Worm (Caenorhabditis elegans): Measurements from ENCODE around the gene hip-1.
A peak's percentile ranks its signal among the peaks of the same experiment; 100 is the strongest.

Gene hip-1

DNA sequence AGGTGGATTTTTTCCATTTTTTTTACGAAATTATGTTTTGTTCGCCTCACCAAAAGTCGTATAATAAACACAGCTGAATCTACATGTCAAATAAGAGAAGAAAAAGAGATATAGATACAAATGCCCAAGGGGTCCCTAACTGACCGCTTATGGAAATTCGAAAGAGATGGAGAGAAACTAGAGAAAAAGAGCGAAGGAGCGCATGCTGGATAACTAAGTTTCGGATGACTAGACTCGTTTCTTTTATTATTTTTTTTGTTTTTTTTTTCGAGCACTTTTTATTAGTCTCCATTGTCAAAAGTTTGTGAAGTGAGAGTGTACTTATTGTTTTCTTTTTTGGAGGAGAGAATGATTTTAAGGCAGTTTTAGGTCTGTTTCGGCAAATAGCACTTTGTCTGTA lies 15.4 kb upstream of the hip-1 start:
- no peak for TF ChIP-seq ztf-11 (tag; optimal IDR thresholded peaks at IDR 0.05)
- peak; percentile 91 for TF ChIP-seq ces-1 (GFP tag; optimal IDR thresholded peaks at IDR 0.05)

DNA sequence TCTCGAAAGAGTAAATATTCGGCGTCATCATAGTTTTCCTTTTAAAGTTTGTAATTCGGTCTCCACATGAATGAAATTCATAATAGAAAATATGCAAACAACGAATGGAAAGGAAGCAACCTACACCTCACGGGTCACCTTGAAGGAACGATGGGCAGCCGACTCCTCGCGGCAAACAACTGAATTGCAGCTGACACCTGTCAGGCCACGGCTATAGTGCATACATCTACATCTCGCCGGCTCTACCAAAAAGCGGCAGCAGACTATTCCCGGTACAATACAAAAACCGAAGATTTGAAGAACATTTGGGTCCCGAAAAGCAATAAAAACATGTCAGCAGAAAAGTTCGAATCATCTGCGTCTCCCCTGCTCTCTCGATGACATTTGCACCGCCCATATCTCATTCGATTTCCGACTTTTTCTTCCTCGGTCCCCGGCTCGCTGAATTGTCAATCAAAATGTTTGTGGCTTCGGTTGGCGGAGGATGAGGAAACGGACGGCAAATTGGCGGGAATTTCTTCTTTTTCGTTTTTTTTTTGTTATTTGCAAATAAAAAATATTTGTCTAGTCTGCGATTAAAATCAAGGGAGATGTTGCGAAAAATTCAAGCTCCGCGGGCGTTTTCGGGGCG lies 13.6 kb upstream of the hip-1 start:
- TF ChIP-seq unc-120 (tag; optimal IDR thresholded peaks at IDR 0.05; ENCODE audit: poor library complexity, severe bottlenecking) (peak; percentile 53), ces-1 (GFP tag; optimal IDR thresholded peaks at IDR 0.05) (peak; percentile 74), ceh-83 (GFP tag; optimal IDR thresholded peaks at IDR 0.05) (no peak), unc-62 (GFP tag; optimal IDR thresholded peaks at IDR 0.05) (peak; percentile 85), hlh-1 (tag; optimal IDR thresholded peaks at IDR 0.05) (peak; percentile 34)

DNA sequence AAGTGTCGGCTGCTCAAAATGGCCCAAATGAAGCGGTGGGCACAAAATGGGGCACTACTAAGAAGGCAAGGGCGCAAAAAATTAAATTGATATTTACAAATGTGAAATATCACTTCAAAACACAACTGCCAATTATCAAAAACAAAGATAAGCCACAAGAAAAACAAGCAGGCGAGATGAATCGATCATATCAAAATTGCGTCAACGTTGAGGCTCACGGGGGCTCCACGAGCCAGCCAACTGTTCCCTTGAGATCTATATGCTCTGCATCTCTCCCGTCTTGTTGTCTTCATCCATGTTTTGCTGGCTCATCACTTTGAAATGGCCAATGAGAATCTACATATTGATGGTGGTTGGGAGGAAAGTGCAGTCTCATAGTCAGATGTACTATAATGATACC lies 12.9 kb upstream of the hip-1 start:
- TF ChIP-seq bed-3 (GFP tag; optimal IDR thresholded peaks at IDR 0.05): no peak
- peak; percentile 23 for TF ChIP-seq unc-62 (GFP tag; optimal IDR thresholded peaks at IDR 0.05)
- TF ChIP-seq hlh-1 (tag; optimal IDR thresholded peaks at IDR 0.05): peak; percentile 71
- no peak for TF ChIP-seq nhr-28 (tag; optimal IDR thresholded peaks at IDR 0.05)
- no peak for TF ChIP-seq sptf-1 (tag; optimal IDR thresholded peaks at IDR 0.05)
- no peak for TF ChIP-seq lin-13 (tag; optimal IDR thresholded peaks at IDR 0.05)
- TF ChIP-seq cnd-1 (tag; optimal IDR thresholded peaks at IDR 0.05): no peak
- no peak for TF ChIP-seq nhr-12 (tag; optimal IDR thresholded peaks at IDR 0.05)
- TF ChIP-seq unc-120 (tag; optimal IDR thresholded peaks at IDR 0.05; ENCODE audit: poor library complexity, severe bottlenecking): no peak

- TF ChIP-seq nhr-76 (tag; optimal IDR thresholded peaks at IDR 0.05) (no peak), snpc-4 (tag; optimal IDR thresholded peaks at IDR 0.05) (no peak), tbx-8 (GFP tag; optimal IDR thresholded peaks at IDR 0.05) (no peak), flh-1 (GFP tag; optimal IDR thresholded peaks at IDR 0.05) (no peak), ces-1 (GFP tag; optimal IDR thresholded peaks at IDR 0.05) (peak; percentile 38), lin-32 (GFP tag; optimal IDR thresholded peaks at IDR 0.05) (no peak)
Measured at ce11 chrIII:13633826-13634225, 11.5 kb upstream of the hip-1 start.

ce11 chrIII:13630708-13631107 lies 8.4 kb upstream of the hip-1 start, which contains the start of gene arrd-17:
TSS of gene arrd-17 (minus strand) at chrIII:13630808.
- TF ChIP-seq zip-8 (tag; optimal IDR thresholded peaks at IDR 0.05): no peak

- no peak for TF ChIP-seq pha-4 (tag; optimal IDR thresholded peaks at IDR 0.05)
- no peak for TF ChIP-seq mls-2 (tag; optimal IDR thresholded peaks at IDR 0.05)
- TF ChIP-seq hlh-1 (tag; optimal IDR thresholded peaks at IDR 0.05): no peak
- TF ChIP-seq flh-1 (GFP tag; optimal IDR thresholded peaks at IDR 0.05): no peak
Measured at ce11 chrIII:13626692-13627091, 4.4 kb upstream of the hip-1 start, which contains the start of gene T12D8.5. TSS of gene T12D8.5 (minus strand) at chrIII:13626786.

ce11 chrIII:13625650-13626430 lies 3.5 kb upstream of the hip-1 start:
- TF ChIP-seq nhr-2 (tag; optimal IDR thresholded peaks at IDR 0.05) (no peak), cnd-1 (tag; optimal IDR thresholded peaks at IDR 0.05) (no peak), blmp-1 (tag; optimal IDR thresholded peaks at IDR 0.05) (no peak), ceh-43 (GFP tag; optimal IDR thresholded peaks at IDR 0.05) (no peak), mls-2 (tag; optimal IDR thresholded peaks at IDR 0.05) (no peak), ham-2 (GFP tag; optimal IDR thresholded peaks at IDR 0.05) (no peak), zip-8 (tag; optimal IDR thresholded peaks at IDR 0.05) (no peak), nhr-76 (tag; optimal IDR thresholded peaks at IDR 0.05) (no peak), snpc-4 (tag; optimal IDR thresholded peaks at IDR 0.05) (no peak)

DNA sequence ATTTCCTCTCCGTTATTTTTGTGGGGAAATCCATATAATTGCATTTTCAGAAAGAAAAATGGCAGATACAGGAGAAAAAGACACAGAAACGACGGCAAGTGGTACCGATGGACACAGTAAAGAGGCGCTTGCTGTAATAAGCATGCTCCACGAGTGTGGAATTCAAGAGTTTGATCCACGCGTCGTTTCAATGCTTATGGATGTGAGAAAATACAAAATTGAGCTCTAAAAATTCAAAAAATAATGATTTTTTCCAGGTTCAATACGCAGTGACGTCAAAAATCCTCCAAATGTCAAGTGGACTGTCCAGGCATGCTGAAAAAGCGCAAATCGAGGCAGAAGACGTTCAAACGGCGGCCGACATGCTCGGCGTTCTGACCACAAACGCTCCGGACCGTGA lies 1.9 kb upstream of the hip-1 start, which contains the start of gene taf-9:
TSS of gene taf-9 (plus strand) at position 51 of the 400 bp plus-strand sequence.
- TF ChIP-seq ztf-11 (tag; optimal IDR thresholded peaks at IDR 0.05) (no peak), mab-5 (tag; optimal IDR thresholded peaks at IDR 0.05) (no peak), ceh-83 (GFP tag; optimal IDR thresholded peaks at IDR 0.05) (no peak)
